Fruit fly (Drosophila melanogaster) whole organism, embryonic: Measurements from ENCODE around the gene Grip91.

Experiments used
- Asciz ChIP-seq: fragments of 200-800 bp; sonication (Bioruptor generic); optimal IDR thresholded peaks from 2 replicates; lab custom pipeline; 2017; ENCODE audit warnings: missing biosample characterization, mild to moderate bottlenecking, missing genetic modification characterization, missing genetic modification reagents
- Bgb ChIP-seq: fragments of 200-800 bp; sonication (Bioruptor generic); IDR thresholded peaks from 2 replicates; pipeline ENCODE4 v1.3.6; 2022; ENCODE audit warnings: missing biosample characterization, missing genetic modification characterization; ENCODE audit not compliant: partially characterized antibody
- CG10267 ChIP-seq: fragments of 200-800 bp; sonication (Bioruptor generic); optimal IDR thresholded peaks from 2 replicates; lab custom pipeline; 2018; ENCODE audit warnings: missing biosample characterization, mild to moderate bottlenecking, missing genetic modification characterization, moderate library complexity
- CG10431 ChIP-seq: fragments of 200-800 bp; sonication (Bioruptor generic); optimal IDR thresholded peaks from 3 replicates; lab custom pipeline; 2018; ENCODE audit warnings: missing biosample characterization, mild to moderate bottlenecking, missing genetic modification characterization
- CG11695 ChIP-seq: fragments of 200-800 bp; sonication (Bioruptor generic); IDR thresholded peaks from 3 replicates; pipeline ENCODE4 v1.3.6; 2022; ENCODE audit warnings: missing biosample characterization, missing genetic modification characterization
- CG11723 ChIP-seq: fragments of 200-800 bp; sonication (Bioruptor generic); optimal IDR thresholded peaks from 2 replicates; lab custom pipeline; 2017; ENCODE audit warnings: missing biosample characterization, mild to moderate bottlenecking, missing genetic modification characterization
- CG14667 ChIP-seq: fragments of 200-800 bp; sonication (Bioruptor generic); IDR thresholded peaks from 2 replicates; pipeline ENCODE4 v1.3.6; 2022; ENCODE audit warnings: missing biosample characterization, missing genetic modification characterization
- CG15479 ChIP-seq: fragments of 200-800 bp; sonication (Bioruptor generic); optimal IDR thresholded peaks from 3 replicates; lab custom pipeline; 2019; ENCODE audit warnings: missing biosample characterization, mild to moderate bottlenecking, missing genetic modification characterization, moderate library complexity
- CG2199 ChIP-seq: fragments of 200-800 bp; sonication (Bioruptor generic); IDR thresholded peaks from 3 replicates; pipeline ENCODE4 v1.3.6; 2022; ENCODE audit warnings: missing biosample characterization, missing genetic modification characterization
- CG2202 ChIP-seq: fragments of 200-800 bp; sonication (Bioruptor generic); optimal IDR thresholded peaks from 2 replicates; lab custom pipeline; 2018; ENCODE audit warnings: missing biosample characterization, mild to moderate bottlenecking, missing genetic modification characterization
- CG2889 ChIP-seq: fragments of 200-800 bp; sonication (Bioruptor generic); IDR thresholded peaks from 3 replicates; pipeline ENCODE4 v1.3.6; 2022; ENCODE audit warnings: missing biosample characterization, missing genetic modification characterization
- CG7786 ChIP-seq: fragments of 200-800 bp; sonication (Bioruptor generic); optimal IDR thresholded peaks from 2 replicates; lab custom pipeline; 2016; ENCODE audit warnings: missing biosample characterization, missing genetic modification characterization
- CG8290 ChIP-seq, 3 experiments: fragments of 200-800 bp; sonication (Bioruptor generic); optimal IDR thresholded peaks; 2 replicates each; lab custom pipeline; 2016 to 2019; ENCODE audit warnings: missing biosample characterization in 3 of 3, missing genetic modification characterization in 3 of 3, mild to moderate bottlenecking in 2 of 3, moderate library complexity in 1 of 3
- CG9727 ChIP-seq: fragments of 200-800 bp; sonication (Bioruptor generic); optimal IDR thresholded peaks from 3 replicates; lab custom pipeline; 2017; ENCODE audit warnings: missing biosample characterization, mild to moderate bottlenecking, missing genetic modification characterization
- D19A ChIP-seq: fragments of 200-800 bp; optimal IDR thresholded peaks from 3 replicates; lab custom pipeline; 2019; ENCODE audit warnings: missing biosample characterization, mild to moderate bottlenecking, missing genetic modification characterization, moderate library complexity
- Dek ChIP-seq: fragments of 200-800 bp; sonication (Bioruptor generic); optimal IDR thresholded peaks from 3 replicates; lab custom pipeline; 2019; ENCODE audit warnings: missing biosample characterization, mild to moderate bottlenecking, missing genetic modification characterization, moderate library complexity
- Drgx ChIP-seq: fragments of 200-800 bp; sonication (Bioruptor generic); IDR thresholded peaks from 2 replicates; pipeline ENCODE4 v1.3.6; 2022; ENCODE audit warnings: missing biosample characterization, missing genetic modification characterization
- E2f2 ChIP-seq: fragments of 200-800 bp; sonication (Bioruptor generic); IDR thresholded peaks from 2 replicates; pipeline ENCODE4 v1.3.6; 2022; ENCODE audit warnings: missing biosample characterization, missing genetic modification characterization
- Fer3 ChIP-seq: fragments of 200-800 bp; sonication (Bioruptor generic); optimal IDR thresholded peaks from 2 replicates; lab custom pipeline; 2018; ENCODE audit warnings: missing biosample characterization, mild to moderate bottlenecking, missing genetic modification characterization, moderate library complexity
- HLH54F ChIP-seq: fragments of 200-800 bp; sonication (Bioruptor generic); optimal IDR thresholded peaks from 3 replicates; lab custom pipeline; 2016; ENCODE audit warnings: missing biosample characterization, missing genetic modification characterization
- Hr51 ChIP-seq, 2 experiments: fragments of 200-800 bp; sonication (Bioruptor generic); optimal IDR thresholded peaks; 2 replicates in 1 of 2; 3 replicates in 1 of 2; lab custom pipeline; 2016 to 2018; ENCODE audit warnings: missing biosample characterization in 2 of 2, missing genetic modification characterization in 2 of 2, mild to moderate bottlenecking in 1 of 2, moderate library complexity in 1 of 2
- Kr ChIP-seq: fragments of 200-800 bp; sonication (Bioruptor generic); optimal IDR thresholded peaks from 2 replicates; lab custom pipeline; 2017; ENCODE audit warnings: missing biosample characterization, mild to moderate bottlenecking, missing genetic modification characterization
- Lpt ChIP-seq: fragments of >200 bp; optimal IDR thresholded peaks from 2 replicates; lab custom pipeline; 2018; ENCODE audit warnings: missing biosample characterization, missing genetic modification characterization
- MTF-1 ChIP-seq: fragments of 200-800 bp; sonication (Bioruptor generic); optimal IDR thresholded peaks from 2 replicates; lab custom pipeline; 2018; ENCODE audit warnings: missing biosample characterization, mild to moderate bottlenecking, missing genetic modification characterization, borderline replicate concordance
- Pdp1 ChIP-seq, 2 experiments: fragments of 200-800 bp; sonication (Bioruptor generic); optimal IDR thresholded peaks; 3 replicates each; lab custom pipeline; 2016; ENCODE audit warnings: missing biosample characterization in 2 of 2, missing genetic modification characterization in 2 of 2, mild to moderate bottlenecking in 1 of 2, moderate library complexity in 1 of 2
- Sry-β ChIP-seq: fragments of 200-800 bp; sonication (Bioruptor generic); optimal IDR thresholded peaks from 2 replicates; lab custom pipeline; 2018; ENCODE audit warnings: missing biosample characterization, mild to moderate bottlenecking, missing genetic modification characterization, moderate library complexity
- Trl ChIP-seq, 3 experiments: fragments of >200 bp in 2 of 3; fragments of 200-800 bp in 1 of 3; sonication (Bioruptor generic) in 1 of 3; optimal IDR thresholded peaks; 2 replicates in 1 of 3; 3 replicates in 2 of 3; lab custom pipeline; 2016 to 2017; ENCODE audit warnings: missing biosample characterization in 1 of 3, missing genetic modification characterization in 1 of 3
- bowl ChIP-seq: fragments of 200-800 bp; sonication (Bioruptor generic); IDR thresholded peaks from 2 replicates; pipeline ENCODE4 v1.3.6; 2022; ENCODE audit warnings: missing biosample characterization, missing genetic modification characterization
- cad ChIP-seq: fragments of >200 bp; optimal IDR thresholded peaks from 2 replicates; lab custom pipeline; 2017; ENCODE audit warnings: missing biosample characterization, missing genetic modification characterization
- dimm ChIP-seq: fragments of 200-800 bp; sonication (Bioruptor generic); IDR thresholded peaks from 2 replicates; pipeline ENCODE4 v1.3.6; 2022; ENCODE audit warnings: missing biosample characterization, missing genetic modification characterization
- gem ChIP-seq: fragments of 200-800 bp; sonication (Bioruptor generic); optimal IDR thresholded peaks from 2 replicates; lab custom pipeline; 2019; ENCODE audit warnings: missing biosample characterization, mild to moderate bottlenecking, missing genetic modification characterization, moderate library complexity
- gsb ChIP-seq: fragments of 200-800 bp; sonication (Bioruptor generic); IDR thresholded peaks from 2 replicates; pipeline ENCODE4 v1.3.6; 2022; ENCODE audit warnings: missing biosample characterization, missing genetic modification characterization
- ken ChIP-seq: fragments of 200-800 bp; sonication (Bioruptor generic); IDR thresholded peaks from 3 replicates; pipeline ENCODE4 v1.3.6; 2022; ENCODE audit warnings: missing biosample characterization, missing genetic modification characterization
- maf-S ChIP-seq: fragments of 200-800 bp; sonication (Bioruptor generic); optimal IDR thresholded peaks from 2 replicates; lab custom pipeline; 2016; ENCODE audit warnings: missing biosample characterization, missing genetic modification characterization
- odd ChIP-seq: fragments of 200-800 bp; sonication (Bioruptor generic); optimal IDR thresholded peaks from 2 replicates; lab custom pipeline; 2017; ENCODE audit warnings: missing biosample characterization, mild to moderate bottlenecking, missing genetic modification characterization
- ro ChIP-seq: fragments of 200-800 bp; sonication (Bioruptor generic); IDR thresholded peaks from 2 replicates; pipeline ENCODE4 v1.3.6; 2022; ENCODE audit warnings: missing biosample characterization, missing genetic modification characterization
- schlank ChIP-seq: fragments of 200-800 bp; sonication (Bioruptor generic); optimal IDR thresholded peaks from 2 replicates; lab custom pipeline; 2018; ENCODE audit warnings: missing biosample characterization, mild to moderate bottlenecking, missing genetic modification characterization
- sens ChIP-seq: fragments of 200-800 bp; sonication (Bioruptor generic); peaks from one replicate; lab custom pipeline; 2016; ENCODE audit warnings: missing biosample characterization, missing genetic modification characterization
- slbo ChIP-seq: fragments of 200-800 bp; sonication (Bioruptor generic); IDR thresholded peaks from 2 replicates; pipeline ENCODE4 v1.3.6; 2022; ENCODE audit warnings: missing biosample characterization, missing genetic modification characterization
- so ChIP-seq: fragments of 200-800 bp; sonication (Bioruptor generic); IDR thresholded peaks from 3 replicates; pipeline ENCODE4 v1.3.6; 2022; ENCODE audit warnings: missing biosample characterization, missing genetic modification characterization
- tna ChIP-seq: fragments of 200-800 bp; sonication (Bioruptor generic); IDR thresholded peaks from 2 replicates; pipeline ENCODE4 v1.3.6; 2022; ENCODE audit warnings: missing biosample characterization, missing genetic modification characterization; ENCODE audit not compliant: partially characterized antibody
- trem ChIP-seq: fragments of 200-800 bp; optimal IDR thresholded peaks from 3 replicates; lab custom pipeline; 2019; ENCODE audit warnings: missing biosample characterization, mild to moderate bottlenecking, missing genetic modification characterization, moderate library complexity
- tx ChIP-seq: fragments of 200-800 bp; sonication (Bioruptor generic); optimal IDR thresholded peaks from 2 replicates; lab custom pipeline; 2016; ENCODE audit warnings: missing biosample characterization, missing genetic modification characterization
- vvl ChIP-seq: fragments of 200-800 bp; sonication (Bioruptor generic); IDR thresholded peaks from 2 replicates; pipeline ENCODE4 v1.3.6; 2022; ENCODE audit warnings: missing biosample characterization, missing genetic modification characterization
- yki ChIP-seq: fragments of >200 bp; optimal IDR thresholded peaks from 3 replicates; lab custom pipeline; 2018

Gene Grip91

DNA sequence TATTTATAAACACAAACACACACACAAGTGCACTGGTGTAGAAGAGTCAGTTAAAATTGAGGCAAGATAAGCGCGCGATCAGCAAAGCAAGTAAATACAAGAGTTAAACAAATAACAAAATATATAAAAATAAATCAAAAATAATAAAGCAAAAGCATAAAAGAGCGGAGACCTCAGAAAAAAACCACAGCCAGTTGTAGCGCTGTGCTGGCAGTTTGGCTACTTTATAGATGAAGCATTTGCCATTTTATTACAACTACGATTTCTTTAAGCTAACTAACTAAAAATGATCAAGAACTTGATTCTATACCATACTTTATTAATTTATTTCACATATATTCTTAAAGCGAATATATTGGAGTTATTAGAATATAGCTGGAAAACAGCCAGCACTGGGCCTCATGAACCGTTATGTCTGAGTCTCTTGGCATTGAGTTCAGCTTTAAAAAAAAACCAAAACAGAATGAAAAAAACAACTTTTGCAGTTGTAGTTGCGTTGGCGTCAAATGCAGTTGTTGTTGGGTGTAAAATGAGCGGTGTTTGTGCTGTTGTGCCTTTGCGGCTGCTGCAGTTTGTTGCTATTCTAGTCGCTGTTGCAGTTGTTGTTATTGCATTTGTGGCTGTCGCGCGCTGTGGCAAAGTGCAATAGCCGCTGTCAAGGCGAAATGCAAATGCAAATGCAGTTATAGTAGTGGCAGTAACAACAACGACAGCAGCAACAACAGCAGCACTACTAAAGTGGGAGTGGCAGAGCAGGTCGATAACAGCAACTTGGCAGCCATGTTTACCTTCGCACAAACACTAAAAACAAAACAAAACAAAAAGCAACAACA lies 3.4 kb upstream of the Grip91 start (continued):
- TF ChIP-seq bowl (no peak), CG8290 (GFP tag; optimal IDR thresholded peaks at IDR 0.05; lab: Kevin White, UChicago) (no peak), CG8290 (tag; optimal IDR thresholded peaks at IDR 0.05; lab: Kevin White, UChicago) (no peak), CG9727 (GFP tag; lab: Kevin White, UChicago) (no peak), vvl (GFP tag; lab: Robert Waterston, UW) (0 out of 2 replicates have a peak, but pooled peaks have one; percentile 9), CG10267 (no peak), CG11723 (GFP tag; lab: Kevin White, UChicago) (no peak), trem (tag; lab: Kevin White, UChicago) (no peak), tna (no peak), E2f2 (GFP tag; lab: Robert Waterston, UW) (no peak), so (0 out of 3 replicates have a peak, but pooled peaks have one; percentile 23), yki (lab: Kevin White, UChicago) (no peak), dimm (GFP tag; lab: Robert Waterston, UW) (no peak), Hr51 (GFP tag; optimal IDR thresholded peaks at IDR 0.05; lab: Kevin White, UChicago) (peak in 1 of 2 experiments; percentile 1), Lpt (GFP tag; lab: Kevin White, UChicago) (no peak), Trl (optimal IDR thresholded peaks at IDR 0.05; lab: Kevin White, UChicago) (no peak), Trl (GFP tag; optimal IDR thresholded peaks at IDR 0.05; lab: Kevin White, UChicago) (no peak), Bgb (no peak), slbo (no peak), schlank (tag; lab: Kevin White, UChicago) (no peak), sens (GFP tag; lab: Kevin White, UChicago) (peak; percentile 22), MTF-1 (GFP tag; lab: Kevin White, UChicago) (no peak), CG11695 (GFP tag; lab: Robert Waterston, UW) (no peak), CG2889 (GFP tag; lab: Robert Waterston, UW) (no peak), D19A (tag; lab: Kevin White, UChicago) (no peak), CG7786 (GFP tag; lab: Kevin White, UChicago) (no peak), maf-S (GFP tag; lab: Kevin White, UChicago) (no peak), HLH54F (GFP tag; lab: Kevin White, UChicago) (no peak), ken (no peak), CG2202 (tag; lab: Kevin White, UChicago) (no peak), gsb (no peak), tx (GFP tag; lab: Kevin White, UChicago) (no peak), Sry-β (peak; percentile 83), odd (GFP tag; lab: Kevin White, UChicago) (no peak), ro (GFP tag; lab: Robert Waterston, UW) (no peak), gem (peak; percentile 14), Fer3 (tag; lab: Kevin White, UChicago) (no peak), Asciz (no peak), Dek (tag; lab: Kevin White, UChicago) (no peak)

- peak; percentile 8 for TF ChIP-seq cad
- peak; percentile 47 for TF ChIP-seq sens (GFP tag; lab: Kevin White, UChicago)
- peak; percentile 62 for TF ChIP-seq Drgx
- no peak for TF ChIP-seq CG14667 (GFP tag; lab: Robert Waterston, UW)
- TF ChIP-seq Kr (GFP tag; lab: Kevin White, UChicago), result peak; percentile 17
- no peak for TF ChIP-seq CG10431
- TF ChIP-seq Trl (optimal IDR thresholded peaks at IDR 0.05; lab: Kevin White, UChicago), result peak; percentile 75 to 86
- no peak for TF ChIP-seq Trl (GFP tag; optimal IDR thresholded peaks at IDR 0.05; lab: Kevin White, UChicago)
- TF ChIP-seq CG2199 (GFP tag; lab: Robert Waterston, UW), result 0 out of 3 replicates have a peak, but pooled peaks have one; percentile 8
- TF ChIP-seq yki (lab: Kevin White, UChicago), result peak; percentile 60
- peak in 1 of 2 experiments; percentile 69 for TF ChIP-seq Pdp1 (GFP tag; optimal IDR thresholded peaks at IDR 0.05; lab: Kevin White, UChicago)
- TF ChIP-seq CG15479 (GFP tag; lab: Kevin White, UChicago), result peak; percentile 72
- no peak for TF ChIP-seq CG8290 (GFP tag; optimal IDR thresholded peaks at IDR 0.05; lab: Kevin White, UChicago)
- TF ChIP-seq CG8290 (tag; optimal IDR thresholded peaks at IDR 0.05; lab: Kevin White, UChicago), result no peak
These were observed 2.6 kb upstream of the Grip91 start for dm6 chrX:13747052-13747451.
